Worm (Caenorhabditis elegans) whole organism, L4 larva: ENCODE measurements around the gene rack-1.

Source experiments
- nhr-42 ChIP-seq: fragments of 200-800 bp; sonication (Bioruptor generic); IDR thresholded peaks from 2 replicates; pipeline ENCODE4 v1.3.6; 2022; ENCODE audit warnings: missing genetic modification characterization, missing compliant biosample characterization
- snpc-1.2 ChIP-seq: fragments of 200-800 bp; sonication (Bioruptor generic); IDR thresholded peaks from 2 replicates; pipeline ENCODE4 v1.3.6; 2022; ENCODE audit warnings: missing genetic modification reagents, missing genetic modification characterization, missing compliant biosample characterization

DNA sequence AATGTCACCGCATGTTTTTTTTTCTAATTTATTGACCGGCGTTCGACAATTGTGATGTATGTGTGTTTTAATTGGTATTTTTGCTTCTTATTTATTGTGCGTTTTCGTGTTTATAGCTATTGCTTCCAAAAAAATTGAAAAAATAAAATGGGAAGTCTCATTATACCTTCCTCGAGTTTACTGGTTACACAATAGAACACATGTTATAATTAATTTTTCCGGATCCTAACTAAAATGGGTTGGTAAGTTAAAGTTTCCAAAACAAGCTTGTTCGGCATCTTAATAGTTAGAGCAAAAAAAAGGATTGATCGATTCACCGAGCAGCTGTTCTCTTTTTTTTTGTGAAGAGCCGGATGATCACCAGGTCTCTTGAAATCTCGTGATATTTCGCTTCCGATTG lies 21.0 kb upstream of the rack-1 start, which contains the start of gene ttr-54:
- no peak for TF ChIP-seq snpc-1.2 (GFP tag; lab: Robert Waterston, UW)
- TF ChIP-seq nhr-42 (GFP tag; lab: Robert Waterston, UW), result no peak
